Fruit fly (Drosophila melanogaster) whole organism, pupa: Measurements from ENCODE around the gene CG15317.

ENCODE experiments used
- CG10348 ChIP-seq: fragments of 200-800 bp; sonication (Bioruptor generic); IDR thresholded peaks from 2 replicates; pipeline ENCODE4 v1.3.6; 2022; ENCODE audit warnings: missing biosample characterization, missing genetic modification characterization
- CG12605 ChIP-seq: fragments of 200-800 bp; sonication (Bioruptor generic); IDR thresholded peaks from 2 replicates; pipeline ENCODE4 v1.3.6; 2022; ENCODE audit warnings: missing biosample characterization, missing genetic modification characterization
- CG13204 ChIP-seq: fragments of 200-800 bp; sonication (Bioruptor generic); optimal IDR thresholded peaks from 2 replicates; lab custom pipeline; 2018; ENCODE audit warnings: missing biosample characterization, mild to moderate bottlenecking, missing genetic modification characterization, moderate library complexity
- CG14655 ChIP-seq: fragments of 200-800 bp; sonication (Bioruptor generic); optimal IDR thresholded peaks from 3 replicates; lab custom pipeline; 2017; ENCODE audit warnings: mild to moderate bottlenecking, missing biosample characterization, missing genetic modification reagents, missing genetic modification characterization
- CG15710 ChIP-seq: fragments of 200-800 bp; sonication (Bioruptor generic); optimal IDR thresholded peaks from 2 replicates; lab custom pipeline; 2018; ENCODE audit warnings: missing biosample characterization, mild to moderate bottlenecking, missing genetic modification characterization, moderate library complexity
- CG17806 ChIP-seq: fragments of 200-800 bp; sonication (Bioruptor generic); optimal IDR thresholded peaks from 2 replicates; lab custom pipeline; 2018; ENCODE audit warnings: missing biosample characterization, mild to moderate bottlenecking, missing genetic modification characterization, moderate library complexity
- CG32121 ChIP-seq: fragments of 200-800 bp; sonication (Bioruptor generic); IDR thresholded peaks from 2 replicates; pipeline ENCODE4 v1.3.6; 2022; ENCODE audit warnings: missing biosample characterization, missing genetic modification characterization
- CG34367 ChIP-seq: fragments of 200-800 bp; sonication (Bioruptor generic); optimal IDR thresholded peaks from 2 replicates; lab custom pipeline; 2018; ENCODE audit warnings: missing biosample characterization, mild to moderate bottlenecking, missing genetic modification characterization
- CG4496 ChIP-seq: fragments of 200-800 bp; sonication (Bioruptor generic); IDR thresholded peaks from 3 replicates; pipeline ENCODE4 v1.3.6; 2022; ENCODE audit warnings: missing biosample characterization, missing genetic modification characterization
- CG8159 ChIP-seq: fragments of 200-800 bp; sonication (Bioruptor generic); optimal IDR thresholded peaks from 3 replicates; lab custom pipeline; 2018; ENCODE audit warnings: missing biosample characterization, mild to moderate bottlenecking, missing genetic modification characterization, moderate library complexity
- CG8301 ChIP-seq: fragments of 200-800 bp; sonication (Bioruptor generic); optimal IDR thresholded peaks from 2 replicates; lab custom pipeline; 2018; ENCODE audit warnings: missing biosample characterization, mild to moderate bottlenecking, missing genetic modification characterization
- CG9948 ChIP-seq: fragments of 200-800 bp; sonication (Bioruptor generic); optimal IDR thresholded peaks from 2 replicates; lab custom pipeline; 2018; ENCODE audit warnings: missing biosample characterization, mild to moderate bottlenecking, missing genetic modification characterization, moderate library complexity
- D1 ChIP-seq: fragments of 200-800 bp; sonication (Bioruptor generic); optimal IDR thresholded peaks from 2 replicates; lab custom pipeline; 2018; ENCODE audit warnings: missing biosample characterization, mild to moderate bottlenecking, missing genetic modification characterization, moderate library complexity
- EcR ChIP-seq: fragments of 200-800 bp; sonication (Bioruptor generic); optimal IDR thresholded peaks from 3 replicates; lab custom pipeline; 2019; ENCODE audit warnings: missing biosample characterization, missing genetic modification characterization, mild to moderate bottlenecking, moderate library complexity, missing genetic modification reagents
- Ets98B ChIP-seq: fragments of 200-800 bp; sonication (Bioruptor generic); IDR thresholded peaks from 2 replicates; pipeline ENCODE4 v1.3.6; 2022; ENCODE audit warnings: missing biosample characterization, missing genetic modification characterization
- Pif1A ChIP-seq: fragments of 200-800 bp; sonication (Bioruptor generic); optimal IDR thresholded peaks from 3 replicates; lab custom pipeline; 2016; ENCODE audit warnings: missing biosample characterization, missing genetic modification characterization
- Pif1B ChIP-seq: fragments of 200-800 bp; sonication (Bioruptor generic); optimal IDR thresholded peaks from 3 replicates; lab custom pipeline; 2016; ENCODE audit warnings: missing biosample characterization, missing genetic modification characterization
- Snoo ChIP-seq: fragments of 200-800 bp; sonication (Bioruptor generic); optimal IDR thresholded peaks from 3 replicates; lab custom pipeline; 2017; ENCODE audit warnings: missing biosample characterization, mild to moderate bottlenecking, missing genetic modification characterization, inconsistent platforms
- fd96Ca ChIP-seq: fragments of 200-800 bp; sonication (Bioruptor generic); IDR thresholded peaks from 3 replicates; pipeline ENCODE4 v1.3.6; 2022; ENCODE audit warnings: missing biosample characterization, missing genetic modification characterization
- gl ChIP-seq: fragments of 200-800 bp; sonication (Bioruptor generic); optimal IDR thresholded peaks from 2 replicates; lab custom pipeline; 2018; ENCODE audit warnings: missing biosample characterization, mild to moderate bottlenecking, missing genetic modification characterization
- rn ChIP-seq: fragments of 200-800 bp; sonication (Bioruptor generic); IDR thresholded peaks from 2 replicates; pipeline ENCODE4 v1.3.6; 2022; ENCODE audit warnings: missing biosample characterization, missing genetic modification characterization

CG15317 gene

DNA sequence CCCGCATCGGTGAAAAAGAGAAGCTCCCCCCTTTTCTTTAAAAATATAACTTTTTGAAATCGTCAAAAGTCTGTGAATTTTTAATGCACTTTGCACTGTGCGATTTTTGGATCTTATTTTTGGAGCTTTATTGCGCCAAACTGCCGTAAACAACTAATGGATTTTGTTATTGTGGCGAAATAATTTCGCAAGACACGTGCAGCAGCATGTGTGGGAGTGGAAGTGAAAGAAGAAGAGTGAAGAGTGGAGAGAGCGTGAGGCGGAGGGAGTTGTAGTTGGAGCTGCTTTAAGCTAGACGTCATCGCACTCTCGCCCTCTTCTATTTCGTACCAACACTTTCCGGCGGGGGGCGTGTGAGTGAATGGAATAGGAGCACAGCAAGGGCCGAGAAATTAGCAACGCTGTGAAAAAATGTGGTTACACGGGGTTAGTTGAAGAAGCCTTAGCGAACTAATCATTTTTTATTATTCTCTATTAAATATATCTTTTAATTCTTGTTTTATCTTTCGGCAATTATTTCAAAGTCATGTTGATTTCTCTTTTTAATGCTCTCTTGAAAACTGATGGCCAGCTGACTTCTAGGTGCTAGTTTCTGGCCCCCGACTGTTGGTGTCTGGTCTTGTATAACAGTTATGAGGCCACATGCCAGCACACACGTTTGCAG is 27.2 kb upstream of the CG15317 start:
- peak; percentile 80 for TF ChIP-seq Snoo (tag; lab: Kevin White, UChicago)
- TF ChIP-seq Pif1A (GFP tag; lab: Kevin White, UChicago), result peak; percentile 88
- TF ChIP-seq CG13204 (GFP tag; lab: Kevin White, UChicago), result peak; percentile 78
- peak; percentile 62 for TF ChIP-seq EcR
- TF ChIP-seq D1 (tag; lab: Kevin White, UChicago), result peak; percentile 55
- peak; percentile 93 for TF ChIP-seq Ets98B (GFP tag; lab: Robert Waterston, UW)
- TF ChIP-seq fd96Ca (GFP tag; lab: Robert Waterston, UW), result peak; percentile 95
- TF ChIP-seq CG32121 (GFP tag; lab: Robert Waterston, UW), result peak; percentile 94
- TF ChIP-seq CG17806 (tag; lab: Kevin White, UChicago), result peak; percentile 93
- TF ChIP-seq gl, result peak; percentile 86
- peak; percentile 95 for TF ChIP-seq CG15710 (tag; lab: Kevin White, UChicago)
- TF ChIP-seq CG34367 (tag; lab: Kevin White, UChicago), result peak; percentile 95
- peak; percentile 57; the same call in 1 of the 2 replicates for TF ChIP-seq CG10348 (GFP tag; lab: Robert Waterston, UW)
- TF ChIP-seq CG9948 (tag; lab: Kevin White, UChicago), result peak; percentile 96
- peak; percentile 97 for TF ChIP-seq CG4496 (GFP tag; lab: Robert Waterston, UW)
- TF ChIP-seq CG14655, result peak; percentile 98
- TF ChIP-seq CG12605 (GFP tag; lab: Robert Waterston, UW), result peak; percentile 93
- TF ChIP-seq rn (GFP tag; lab: Robert Waterston, UW), result peak; percentile 89
- peak; percentile 95 for TF ChIP-seq CG8159
- TF ChIP-seq Pif1B (GFP tag; lab: Kevin White, UChicago), result peak; percentile 90
- TF ChIP-seq CG8301 (tag; lab: Kevin White, UChicago), result peak; percentile 96
- TF ChIP-seq, all 21 proteins: peak for 21

DNA sequence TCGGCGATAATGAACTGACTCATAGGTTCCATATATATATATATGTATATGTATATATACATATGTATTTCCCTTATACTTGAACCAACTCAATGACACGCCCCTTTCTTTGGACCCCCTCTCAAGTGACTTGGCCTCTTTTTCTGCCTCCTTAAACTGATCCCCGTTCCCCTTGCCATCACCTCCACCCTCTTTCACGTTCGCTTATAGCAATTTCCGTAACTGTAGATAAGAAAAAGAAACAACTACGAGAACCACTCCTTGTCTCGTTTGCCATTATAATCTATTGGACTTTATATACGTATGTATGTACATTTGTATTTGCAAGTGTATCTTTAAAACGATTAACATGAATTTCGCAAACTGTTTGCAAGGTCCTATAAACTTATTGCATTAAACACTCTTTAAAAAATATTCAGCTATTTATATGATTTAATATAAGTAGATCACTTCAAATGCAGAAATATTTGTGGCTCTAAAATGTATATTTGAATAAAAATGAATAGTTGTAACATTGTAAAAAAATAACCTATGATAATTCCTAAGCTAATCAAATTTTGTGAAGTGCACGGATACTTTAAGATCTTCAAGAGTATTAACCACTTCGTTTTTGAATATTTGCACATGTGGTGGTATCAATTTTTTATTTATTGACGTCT is 26.4 kb upstream of the CG15317 start:
- TF ChIP-seq CG8159, result peak; percentile 82
- TF ChIP-seq CG17806 (tag; lab: Kevin White, UChicago), result peak; percentile 63
- peak; percentile 21; the same call in 1 of the 2 replicates for TF ChIP-seq Ets98B (GFP tag; lab: Robert Waterston, UW)
- TF ChIP-seq gl, result peak; percentile 28
- TF ChIP-seq rn (GFP tag; lab: Robert Waterston, UW), result no peak
- no peak for TF ChIP-seq D1 (tag; lab: Kevin White, UChicago)
- TF ChIP-seq CG8301 (tag; lab: Kevin White, UChicago), result peak; percentile 73
- TF ChIP-seq CG13204 (GFP tag; lab: Kevin White, UChicago), result no peak
- TF ChIP-seq Pif1A (GFP tag; lab: Kevin White, UChicago), result peak; percentile 34
- TF ChIP-seq CG32121 (GFP tag; lab: Robert Waterston, UW), result 0 out of 2 replicates have a peak, but pooled peaks have one; percentile 20
- peak; percentile 69 for TF ChIP-seq CG15710 (tag; lab: Kevin White, UChicago)
- TF ChIP-seq CG9948 (tag; lab: Kevin White, UChicago), result peak; percentile 69
- peak; percentile 82 for TF ChIP-seq CG14655
- peak; percentile 27 for TF ChIP-seq Pif1B (GFP tag; lab: Kevin White, UChicago)
- TF ChIP-seq CG4496 (GFP tag; lab: Robert Waterston, UW), result peak; percentile 49; the same call in 1 of the 3 replicates
- no peak for TF ChIP-seq EcR
- peak; percentile 53 for TF ChIP-seq Snoo (tag; lab: Kevin White, UChicago)
- TF ChIP-seq CG34367 (tag; lab: Kevin White, UChicago), result peak; percentile 68

DNA sequence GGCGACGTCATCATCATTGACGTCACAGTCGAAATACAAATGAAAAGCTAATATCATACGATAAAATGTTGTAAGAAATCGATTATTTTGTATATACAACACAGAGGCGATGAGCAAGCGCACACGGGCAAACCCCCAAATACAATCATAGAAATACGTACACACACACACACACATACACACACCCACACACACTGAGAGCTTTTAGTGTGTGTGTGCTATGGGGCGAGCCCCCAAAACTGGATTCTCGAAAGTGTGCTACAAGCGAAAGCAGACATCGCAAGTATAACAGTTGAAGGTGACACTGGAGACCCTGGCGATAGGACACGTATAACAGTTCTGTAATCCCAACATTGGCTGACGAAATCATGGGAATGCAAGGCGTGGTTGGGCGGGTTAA is 25.5 kb upstream of the CG15317 start:
- TF ChIP-seq CG15710 (tag; lab: Kevin White, UChicago) (no peak), Snoo (tag; lab: Kevin White, UChicago) (peak; percentile 6), Pif1A (GFP tag; lab: Kevin White, UChicago) (no peak), rn (GFP tag; lab: Robert Waterston, UW) (no peak), fd96Ca (GFP tag; lab: Robert Waterston, UW) (no peak), CG32121 (GFP tag; lab: Robert Waterston, UW) (no peak), CG8159 (no peak), CG10348 (GFP tag; lab: Robert Waterston, UW) (no peak), CG13204 (GFP tag; lab: Kevin White, UChicago) (peak; percentile 6), CG12605 (GFP tag; lab: Robert Waterston, UW) (no peak), CG14655 (no peak), CG8301 (tag; lab: Kevin White, UChicago) (no peak), CG34367 (tag; lab: Kevin White, UChicago) (no peak), gl (no peak), CG17806 (tag; lab: Kevin White, UChicago) (no peak), CG9948 (tag; lab: Kevin White, UChicago) (no peak), Pif1B (GFP tag; lab: Kevin White, UChicago) (no peak), Ets98B (GFP tag; lab: Robert Waterston, UW) (no peak), EcR (peak; percentile 79), D1 (tag; lab: Kevin White, UChicago) (no peak), CG4496 (GFP tag; lab: Robert Waterston, UW) (0 out of 3 replicates have a peak, but pooled peaks have one; percentile 8)

DNA sequence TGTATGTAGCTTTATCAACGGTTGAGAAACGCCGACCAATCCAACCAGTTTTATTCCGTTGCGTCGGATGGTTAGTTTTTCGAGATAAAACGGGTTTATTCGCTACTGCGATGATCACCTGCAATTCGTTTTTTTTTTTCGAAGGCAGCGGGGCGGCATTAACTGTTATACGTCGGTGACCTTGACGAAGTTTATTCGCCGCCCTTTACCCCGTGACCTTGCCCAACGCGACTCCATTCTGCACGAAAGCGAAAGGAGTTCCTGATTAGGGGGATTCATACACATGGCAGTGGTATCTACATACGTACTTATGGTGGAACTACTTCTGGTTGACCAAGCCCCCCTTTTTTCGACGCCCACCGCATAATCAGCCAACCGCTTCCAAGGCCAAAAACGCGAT is 24.2 kb upstream of the CG15317 start:
- TF ChIP-seq Snoo (tag; lab: Kevin White, UChicago), result no peak
- TF ChIP-seq fd96Ca (GFP tag; lab: Robert Waterston, UW), result peak; percentile 9; the same call in 1 of the 3 replicates
- no peak for TF ChIP-seq CG10348 (GFP tag; lab: Robert Waterston, UW)
- no peak for TF ChIP-seq CG32121 (GFP tag; lab: Robert Waterston, UW)
- TF ChIP-seq CG12605 (GFP tag; lab: Robert Waterston, UW), result no peak; the same call in 1 of the 2 replicates
- peak; percentile 92 for TF ChIP-seq EcR
- no peak for TF ChIP-seq gl
- TF ChIP-seq CG9948 (tag; lab: Kevin White, UChicago), result no peak
- no peak for TF ChIP-seq CG17806 (tag; lab: Kevin White, UChicago)
- no peak for TF ChIP-seq D1 (tag; lab: Kevin White, UChicago)
- no peak for TF ChIP-seq CG8301 (tag; lab: Kevin White, UChicago)
- no peak for TF ChIP-seq CG8159
- no peak for TF ChIP-seq Ets98B (GFP tag; lab: Robert Waterston, UW)
- no peak for TF ChIP-seq CG34367 (tag; lab: Kevin White, UChicago)
- 0 out of 3 replicates have a peak, but pooled peaks have one; percentile 11 for TF ChIP-seq CG4496 (GFP tag; lab: Robert Waterston, UW)
- no peak for TF ChIP-seq Pif1B (GFP tag; lab: Kevin White, UChicago)
- TF ChIP-seq CG13204 (GFP tag; lab: Kevin White, UChicago), result no peak
- no peak for TF ChIP-seq rn (GFP tag; lab: Robert Waterston, UW)
- no peak for TF ChIP-seq CG14655
